Worm (Caenorhabditis elegans): ENCODE results near the gene his-69.

his-69 gene

ce11 chrIII:4058643-4059042 is at the start of gene his-69:
his-69 (minus strand) TSS chrIII:4058743.
- no peak for TF ChIP-seq fkh-10 (GFP tag; optimal IDR thresholded peaks at IDR 0.05)
- no peak for TF ChIP-seq tbx-2 (tag; optimal IDR thresholded peaks at IDR 0.05)
- no peak for TF ChIP-seq lin-39 (tag; optimal IDR thresholded peaks at IDR 0.05)
- TF ChIP-seq R02D3.7 (tag; optimal IDR thresholded peaks at IDR 0.05): no peak
- TF ChIP-seq daf-12 (tag; optimal IDR thresholded peaks at IDR 0.05): no peak
- TF ChIP-seq hmg-11 (tag; optimal IDR thresholded peaks at IDR 0.05): no peak
- no peak for TF ChIP-seq pha-4 (tag; optimal IDR thresholded peaks at IDR 0.05)

ce11 chrIII:4107929-4108520 is 49.5 kb upstream of the his-69 start:
- TF ChIP-seq lin-39 (tag; optimal IDR thresholded peaks at IDR 0.05) (peak; percentile 90), ceh-28 (tag; optimal IDR thresholded peaks at IDR 0.05) (no peak), nfya-1 (tag; optimal IDR thresholded peaks at IDR 0.05; ENCODE audit: insufficient read depth) (peak; percentile 57)

- TF ChIP-seq elt-3 (tag; optimal IDR thresholded peaks at IDR 0.05) (no peak), pha-4 (tag; optimal IDR thresholded peaks at IDR 0.05) (no peak), fkh-2 (tag; optimal IDR thresholded peaks at IDR 0.05) (no peak), mml-1 (tag; optimal IDR thresholded peaks at IDR 0.05) (no peak), nfya-1 (tag; optimal IDR thresholded peaks at IDR 0.05; ENCODE audit: insufficient read depth) (no peak), lin-39 (tag; optimal IDR thresholded peaks at IDR 0.05) (no peak), mdl-1 (tag; optimal IDR thresholded peaks at IDR 0.05) (no peak), ama-1 (optimal IDR thresholded peaks at IDR 0.05) (no peak), fos-1 (tag; optimal IDR thresholded peaks at IDR 0.05) (no peak), nhr-77 (tag; optimal IDR thresholded peaks at IDR 0.05) (no peak)
Observed at ce11 chrIII:4107227-4107626, 48.7 kb upstream of the his-69 start.

ce11 chrIII:4106611-4107010 is 48.1 kb upstream of the his-69 start:
- TF ChIP-seq fkh-10 (GFP tag; optimal IDR thresholded peaks at IDR 0.05) (no peak), ceh-16 (tag; optimal IDR thresholded peaks at IDR 0.05) (no peak), tbx-2 (tag; optimal IDR thresholded peaks at IDR 0.05) (no peak), eor-1 (tag; optimal IDR thresholded peaks at IDR 0.05) (no peak), ama-1 (optimal IDR thresholded peaks at IDR 0.05) (no peak), sea-2 (GFP tag; optimal IDR thresholded peaks at IDR 0.05) (no peak), nhr-43 (tag; optimal IDR thresholded peaks at IDR 0.05; ENCODE audit: poor library complexity, severe bottlenecking) (no peak), ceh-9 (tag; optimal IDR thresholded peaks at IDR 0.05) (no peak), nhr-25 (tag; optimal IDR thresholded peaks at IDR 0.05) (no peak), aly-2 (tag; optimal IDR thresholded peaks at IDR 0.05) (no peak), skn-1 (tag; optimal IDR thresholded peaks at IDR 0.05) (no peak), nhr-67 (tag; optimal IDR thresholded peaks at IDR 0.05) (no peak), zag-1 (tag; optimal IDR thresholded peaks at IDR 0.05) (no peak), nhr-28 (tag; optimal IDR thresholded peaks at IDR 0.05) (no peak), ZK546.5 (tag; optimal IDR thresholded peaks at IDR 0.05) (no peak), ceh-82 (tag; optimal IDR thresholded peaks at IDR 0.05) (no peak), mdl-1 (tag; optimal IDR thresholded peaks at IDR 0.05) (no peak), unc-62 (GFP tag; optimal IDR thresholded peaks at IDR 0.05) (no peak), elt-3 (tag; optimal IDR thresholded peaks at IDR 0.05) (no peak)

ce11 chrIII:4103171-4103570 is 44.6 kb upstream of the his-69 start:
- TF ChIP-seq elt-1 (tag; optimal IDR thresholded peaks at IDR 0.05) (no peak), nhr-76 (tag; optimal IDR thresholded peaks at IDR 0.05) (no peak), pha-4 (tag; optimal IDR thresholded peaks at IDR 0.05) (no peak), R02D3.7 (tag; optimal IDR thresholded peaks at IDR 0.05) (no peak), ceh-28 (tag; optimal IDR thresholded peaks at IDR 0.05) (no peak), ZK546.5 (tag; optimal IDR thresholded peaks at IDR 0.05) (no peak), nhr-237 (tag; optimal IDR thresholded peaks at IDR 0.05) (no peak), aly-2 (tag; optimal IDR thresholded peaks at IDR 0.05) (no peak), zag-1 (tag; optimal IDR thresholded peaks at IDR 0.05) (no peak), sea-2 (GFP tag; optimal IDR thresholded peaks at IDR 0.05) (no peak), daf-12 (tag; optimal IDR thresholded peaks at IDR 0.05) (no peak)

Measured in whole organism, L3 larva.